Fruit fly (Drosophila melanogaster): Measurements from ENCODE around the gene CG11147.

The CG11147 gene

dm6 chr2L:5740740-5741139 is 304 bp downstream of the CG11147 start:
- TF ChIP-seq CG8478 (optimal IDR thresholded peaks at IDR 0.05) (no peak), CTCF (optimal IDR thresholded peaks at IDR 0.05) (no peak)

dm6 chr2L:5730432-5730831 is 10.6 kb downstream of the CG11147 start:
- no peak for TF ChIP-seq CG8478 (optimal IDR thresholded peaks at IDR 0.05)
- TF ChIP-seq CTCF (optimal IDR thresholded peaks at IDR 0.05) = no peak

- TF ChIP-seq CTCF (optimal IDR thresholded peaks at IDR 0.05) (no peak), CG8478 (optimal IDR thresholded peaks at IDR 0.05) (no peak)
Measured at dm6 chr2L:5728711-5729110, 12.3 kb downstream of the CG11147 start, which contains the start of gene CG14006. Gene CG14006, minus strand, starts transcription at chr2L:5728811.

dm6 chr2L:5726049-5726448 is 15.0 kb downstream of the CG11147 start:
- no peak for TF ChIP-seq CTCF (optimal IDR thresholded peaks at IDR 0.05)
- TF ChIP-seq CG8478 (optimal IDR thresholded peaks at IDR 0.05) = no peak

- no peak for TF ChIP-seq CG8478 (optimal IDR thresholded peaks at IDR 0.05)
- peak; percentile 13 to 30 for TF ChIP-seq CTCF (optimal IDR thresholded peaks at IDR 0.05)
Measured at dm6 chr2L:5724521-5725023, 16.5 kb downstream of the CG11147 start, which contains the start of gene CG11030. Gene CG11030, plus strand, starts transcription at chr2L:5724656.

dm6 chr2L:5723859-5724475 is 17.1 kb downstream of the CG11147 start:
- TF ChIP-seq CG8478 (optimal IDR thresholded peaks at IDR 0.05) (no peak), CTCF (optimal IDR thresholded peaks at IDR 0.05) (peak; percentile 32 to 60)

- TF ChIP-seq CTCF (optimal IDR thresholded peaks at IDR 0.05) (no peak), CG8478 (optimal IDR thresholded peaks at IDR 0.05) (no peak)
Measured at dm6 chr2L:5720407-5721228, 20.4 kb downstream of the CG11147 start, which contains the start of the genes CG11149 and sip1. Gene CG11149, minus strand, starts transcription at chr2L:5720899. Gene sip1, plus strand, starts transcription at chr2L:5721051.

dm6 chr2L:5716580-5716979 is 24.5 kb downstream of the CG11147 start, which contains the start of the genes CG14007 and CG34011:
Gene CG14007, minus strand, starts transcription at chr2L:5716680.
Gene CG34011, plus strand, starts transcription at chr2L:5716701.
- TF ChIP-seq CTCF (optimal IDR thresholded peaks at IDR 0.05) (no peak), CG8478 (optimal IDR thresholded peaks at IDR 0.05) (no peak)

dm6 chr2L:5706074-5706473 is 35.0 kb downstream of the CG11147 start, which contains the start of gene CG7236:
Gene CG7236, plus strand, starts transcription at chr2L:5706374.
- TF ChIP-seq CG8478 (optimal IDR thresholded peaks at IDR 0.05) (no peak), CTCF (optimal IDR thresholded peaks at IDR 0.05) (no peak)

Data from S2 (cell line).